Fruit fly (Drosophila melanogaster): ENCODE results near the gene CG32269.

DNA sequence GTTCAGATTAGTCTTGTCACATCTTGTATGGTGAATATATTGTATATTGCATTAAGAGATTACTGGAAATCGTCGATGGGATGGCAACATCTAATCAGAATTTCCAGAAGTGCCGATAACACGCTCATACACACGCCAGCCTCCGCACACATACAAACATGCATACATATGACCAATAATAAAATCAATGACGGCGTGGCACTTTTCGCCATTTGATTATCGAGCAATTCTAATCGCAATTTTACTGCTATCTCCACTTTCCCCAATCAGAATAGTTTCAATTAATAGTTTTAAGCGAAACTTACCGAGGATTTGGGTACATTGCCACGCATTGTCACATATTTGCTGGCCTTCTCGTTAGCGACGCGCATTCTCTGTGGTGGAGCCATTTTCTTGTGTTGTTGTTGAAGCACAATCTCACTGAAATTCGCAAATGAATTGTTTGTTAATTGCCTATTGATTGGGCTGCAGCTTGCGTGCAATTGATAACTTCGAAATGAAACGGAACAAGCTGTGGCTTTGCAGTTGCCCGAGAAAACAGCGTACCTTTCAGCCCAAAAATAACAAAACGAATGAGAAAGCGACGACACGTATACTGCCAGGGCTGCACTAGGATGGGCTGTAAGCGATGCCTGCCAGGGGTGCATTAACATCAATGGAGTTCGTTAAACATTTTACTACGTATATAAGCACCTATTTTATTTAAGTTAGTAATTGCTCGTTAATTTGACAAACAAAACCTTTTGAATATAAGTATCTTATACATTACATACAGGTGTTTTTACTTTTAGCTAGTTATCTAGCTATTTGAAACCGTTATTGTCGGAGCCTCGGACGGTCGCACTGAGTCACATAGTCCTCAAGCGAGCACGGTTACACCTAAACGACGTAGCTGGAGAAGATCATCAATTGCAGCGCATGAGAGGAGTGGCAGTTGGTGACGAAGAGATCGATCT lies 10.1 kb downstream of the CG32269 start, which contains the start of the genes CG32276 and gry:
- TF ChIP-seq CG9948 (tag; optimal IDR thresholded peaks at IDR 0.05) (no peak), Pif1B (GFP tag; optimal IDR thresholded peaks at IDR 0.05) (no peak), CG12605 (GFP tag; IDR thresholded peaks at IDR 0.05) (peak; percentile 22; the same call in 1 of the 2 replicates), CG17806 (tag; optimal IDR thresholded peaks at IDR 0.05) (peak; percentile 49), CG14655 (GFP tag; optimal IDR thresholded peaks at IDR 0.05) (no peak), EcR (GFP tag; optimal IDR thresholded peaks at IDR 0.05) (peak; percentile 35), CG15710 (tag; optimal IDR thresholded peaks at IDR 0.05) (peak; percentile 56), CG8301 (tag; optimal IDR thresholded peaks at IDR 0.05) (no peak), CG10348 (GFP tag; IDR thresholded peaks at IDR 0.05) (no peak), CG13204 (GFP tag; optimal IDR thresholded peaks at IDR 0.05) (no peak), CG8159 (tag; optimal IDR thresholded peaks at IDR 0.05) (no peak), CG4496 (GFP tag; IDR thresholded peaks at IDR 0.05) (peak; percentile 54; the same call in 2 of the 3 replicates), fd96Ca (GFP tag; IDR thresholded peaks at IDR 0.05) (peak; percentile 77; the same call in 2 of the 3 replicates), gl (tag; optimal IDR thresholded peaks at IDR 0.05) (no peak)
